Fruit fly (Drosophila melanogaster): ENCODE results near the gene Vm34Ca.

The Vm34Ca gene

dm6 chr2L:13387255-13387654 lies 24.2 kb downstream of the Vm34Ca start, which contains the start of the genes Ing5 and CG7099:
TSS of gene Ing5 (minus strand) at chr2L:13387312.
TSS of gene CG7099 (plus strand) at chr2L:13387571.
- peak; percentile 93 for TF ChIP-seq CG9705 (GFP tag; optimal IDR thresholded peaks at IDR 0.05)
- TF ChIP-seq h (GFP tag; optimal IDR thresholded peaks at IDR 0.05) = peak; percentile 97
- peak; percentile 70 to 98 for TF ChIP-seq foxo (GFP tag; optimal IDR thresholded peaks at IDR 0.05)
- peak; percentile 97 for TF ChIP-seq sv (GFP tag; optimal IDR thresholded peaks at IDR 0.05)
- TF ChIP-seq Vsx2 (GFP tag; optimal IDR thresholded peaks at IDR 0.05; ENCODE audit: partially characterized antibody) = no peak
- peak; percentile 93 for TF ChIP-seq ey (GFP tag; optimal IDR thresholded peaks at IDR 0.05)
- TF ChIP-seq Dif (GFP tag; optimal IDR thresholded peaks at IDR 0.05; ENCODE audit: partially characterized antibody) = no peak
- no peak for TF ChIP-seq pan (optimal IDR thresholded peaks at IDR 0.05)
- TF ChIP-seq rgr (GFP tag; optimal IDR thresholded peaks at IDR 0.05) = peak; percentile 98
- TF ChIP-seq N (GFP tag; optimal IDR thresholded peaks at IDR 0.05) = no peak
- peak; percentile 92 for TF ChIP-seq GATAd (GFP tag; optimal IDR thresholded peaks at IDR 0.05)
- peak; percentile 97 for TF ChIP-seq HLH106 (tag; optimal IDR thresholded peaks at IDR 0.05)
- TF ChIP-seq Dfd (GFP tag; optimal IDR thresholded peaks at IDR 0.05) = no peak
- TF ChIP-seq Jra (GFP tag; optimal IDR thresholded peaks at IDR 0.05) = peak; percentile 90
- TF ChIP-seq Abd-B (GFP tag; optimal IDR thresholded peaks at IDR 0.05) = no peak
- TF ChIP-seq dl (GFP tag; optimal IDR thresholded peaks at IDR 0.05; ENCODE audit: insufficient read depth in 1 of 2, partially characterized antibody in 2 of 2) = no peak
- no peak for TF ChIP-seq usp (GFP tag; optimal IDR thresholded peaks at IDR 0.05)
- TF ChIP-seq Mio (GFP tag; optimal IDR thresholded peaks at IDR 0.05) = peak; percentile 62
- TF ChIP-seq dsf (GFP tag; optimal IDR thresholded peaks at IDR 0.05; ENCODE audit: borderline replicate concordance) = peak; percentile 92
- TF ChIP-seq Hr78 (GFP tag; optimal IDR thresholded peaks at IDR 0.05) = no peak
- peak; percentile 92 for TF ChIP-seq Hr83 (GFP tag; optimal IDR thresholded peaks at IDR 0.05; ENCODE audit: poor library complexity, severe bottlenecking)
- TF ChIP-seq OdsH (GFP tag; optimal IDR thresholded peaks at IDR 0.05) = peak; percentile 95
- no peak for TF ChIP-seq tai (GFP tag; optimal IDR thresholded peaks at IDR 0.05)
- TF ChIP-seq CG32264 (GFP tag; optimal IDR thresholded peaks at IDR 0.05) = peak; percentile 63
- peak; percentile 94 for TF ChIP-seq fru (GFP tag; optimal IDR thresholded peaks at IDR 0.05)
- TF ChIP-seq woc (GFP tag; optimal IDR thresholded peaks at IDR 0.05) = peak; percentile 91
- peak; percentile 90 for TF ChIP-seq dmrt93B (GFP tag; optimal IDR thresholded peaks at IDR 0.05)
- no peak for TF ChIP-seq Myc (optimal IDR thresholded peaks at IDR 0.05)
- TF ChIP-seq Hnf4 (GFP tag; optimal IDR thresholded peaks at IDR 0.05) = peak; percentile 96
- peak; percentile 80 for TF ChIP-seq Rel (GFP tag; optimal IDR thresholded peaks at IDR 0.05)
- peak; percentile 74 for TF ChIP-seq Rel (tag; optimal IDR thresholded peaks at IDR 0.05)
- peak; percentile 94 for TF ChIP-seq br (GFP tag; optimal IDR thresholded peaks at IDR 0.05)
- no peak for TF ChIP-seq lola (GFP tag; optimal IDR thresholded peaks at IDR 0.05)
- TF ChIP-seq jim (GFP tag; optimal IDR thresholded peaks at IDR 0.05) = peak; percentile 78
- peak; percentile 90 for TF ChIP-seq sage (GFP tag; optimal IDR thresholded peaks at IDR 0.05)
- peak; percentile 93 for TF ChIP-seq psq (GFP tag; optimal IDR thresholded peaks at IDR 0.05)
- no peak for TF ChIP-seq CrebA (GFP tag; optimal IDR thresholded peaks at IDR 0.05; ENCODE audit: borderline replicate concordance)
- TF ChIP-seq brk (GFP tag; optimal IDR thresholded peaks at IDR 0.05) = no peak
- TF ChIP-seq Sp1 (GFP tag; optimal IDR thresholded peaks at IDR 0.05) = peak; percentile 92

DNA sequence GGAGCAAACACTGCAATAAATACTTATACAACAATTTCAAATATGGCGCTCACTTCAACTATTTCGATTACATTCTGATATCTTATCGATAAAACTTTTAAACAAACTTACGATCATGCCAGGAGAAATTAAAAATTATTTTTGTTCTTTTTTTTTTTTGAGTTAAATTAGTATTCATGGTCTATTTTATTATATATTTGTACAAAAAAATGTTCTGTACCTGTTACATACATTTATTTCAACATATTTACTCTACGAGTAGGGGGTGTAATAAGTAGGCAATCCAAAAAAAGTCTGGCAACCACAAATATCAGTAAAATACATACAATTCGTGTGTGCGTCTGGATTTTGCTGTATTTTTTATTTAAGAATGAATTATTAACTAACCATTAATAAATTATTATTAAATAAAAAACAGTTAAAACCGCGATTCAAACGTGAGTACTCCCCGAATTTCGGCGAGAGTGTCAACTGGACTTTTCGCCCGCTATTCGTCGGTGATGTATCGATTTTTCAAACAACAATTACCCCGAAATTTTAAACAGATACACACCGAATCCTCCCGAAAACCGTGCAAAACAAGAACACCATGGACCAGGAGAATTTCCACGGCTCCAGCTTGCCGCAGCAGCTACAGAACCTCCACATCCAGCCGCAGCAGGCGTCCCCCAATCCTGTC lies 28.9 kb downstream of the Vm34Ca start, which contains the start of gene loqs:
Gene loqs, plus strand, starts transcription at position 302 of the 679 bp plus-strand sequence.
- TF ChIP-seq woc (GFP tag; optimal IDR thresholded peaks at IDR 0.05) = peak; percentile 34
- peak in 1 of 2 experiments; percentile 28 for TF ChIP-seq foxo (GFP tag; optimal IDR thresholded peaks at IDR 0.05)
- TF ChIP-seq Rel (GFP tag; optimal IDR thresholded peaks at IDR 0.05) = no peak
- TF ChIP-seq Rel (tag; optimal IDR thresholded peaks at IDR 0.05) = peak; percentile 20
- TF ChIP-seq Hr78 (GFP tag; optimal IDR thresholded peaks at IDR 0.05) = no peak

Data from whole organism, wandering third instar larva.